Fruit fly (Drosophila melanogaster) Kc167 (cell line): ENCODE measurements around the gene Agxt.

Experiments used
- Myc ChIP-seq: fragments of >200 bp; optimal IDR thresholded peaks from 2 replicates; lab custom pipeline; 2017; ENCODE audit warnings: missing external identifiers
- Sin3A ChIP-seq: fragments of >200 bp; optimal IDR thresholded peaks from 2 replicates; lab custom pipeline; 2018; ENCODE audit warnings: missing external identifiers
- h ChIP-seq: fragments of >200 bp; optimal IDR thresholded peaks from 3 replicates; lab custom pipeline; 2018; ENCODE audit warnings: missing external identifiers
- insv ChIP-seq: fragments of >200 bp; optimal IDR thresholded peaks from 3 replicates; lab custom pipeline; 2018; ENCODE audit warnings: missing external identifiers
- psq ChIP-seq: fragments of >200 bp; optimal IDR thresholded peaks from 2 replicates; lab custom pipeline; 2017; ENCODE audit warnings: missing external identifiers
- ttk ChIP-seq: sonication (Bioruptor generic); optimal IDR thresholded peaks from 2 replicates; lab custom pipeline; 2017; ENCODE audit warnings: missing external identifiers

Gene Agxt

dm6 chrX:6528508-6528998 lies at the start of gene Agxt:
Gene Agxt, plus strand, starts transcription at chrX:6528948.
- TF ChIP-seq Sin3A (lab: Kevin White, UChicago) (no peak), insv (no peak), ttk (no peak), h (lab: Kevin White, UChicago) (no peak), Myc (lab: Kevin White, UChicago) (no peak), psq (lab: Kevin White, UChicago) (no peak)

dm6 chrX:6513193-6513592 lies 15.6 kb upstream of the Agxt start:
- TF ChIP-seq Sin3A (lab: Kevin White, UChicago) = no peak
- no peak for TF ChIP-seq psq (lab: Kevin White, UChicago)

dm6 chrX:6524217-6524616 lies 4.5 kb upstream of the Agxt start, which contains the start of the genes CG42340 and CG3918:
Gene CG42340, minus strand, starts transcription at chrX:6524323.
Gene CG3918, plus strand, starts transcription at chrX:6524464.
- TF ChIP-seq psq (lab: Kevin White, UChicago) (no peak), ttk (no peak), h (lab: Kevin White, UChicago) (no peak), Myc (lab: Kevin White, UChicago) (no peak), Sin3A (lab: Kevin White, UChicago) (no peak), insv (no peak)

- TF ChIP-seq Sin3A (lab: Kevin White, UChicago) (no peak), ttk (no peak), psq (lab: Kevin White, UChicago) (no peak), h (lab: Kevin White, UChicago) (no peak), Myc (lab: Kevin White, UChicago) (no peak), insv (no peak)
These were observed 1.1 kb upstream of the Agxt start, which contains the start of gene CG3342 for dm6 chrX:6527680-6528079. Gene CG3342, minus strand, starts transcription at chrX:6527888.

- no peak for TF ChIP-seq Sin3A (lab: Kevin White, UChicago)
- no peak for TF ChIP-seq ttk
- TF ChIP-seq psq (lab: Kevin White, UChicago) = no peak
- no peak for TF ChIP-seq Myc (lab: Kevin White, UChicago)
- no peak for TF ChIP-seq h (lab: Kevin White, UChicago)
- TF ChIP-seq insv = no peak
These were observed 525 bp downstream of the Agxt start for dm6 chrX:6529179-6529766.

dm6 chrX:6533101-6533636 lies 4.4 kb downstream of the Agxt start, which contains the start of gene RpL7A:
Gene RpL7A, minus strand, starts transcription at chrX:6533348.
- TF ChIP-seq psq (lab: Kevin White, UChicago) (no peak), h (lab: Kevin White, UChicago) (no peak), Myc (lab: Kevin White, UChicago) (no peak), ttk (no peak), Sin3A (lab: Kevin White, UChicago) (no peak), insv (no peak)

dm6 chrX:6533836-6534357 lies 5.1 kb downstream of the Agxt start, which contains the start of gene dx:
Gene dx, plus strand, starts transcription at chrX:6533999.
- TF ChIP-seq psq (lab: Kevin White, UChicago) = no peak
- no peak for TF ChIP-seq Myc (lab: Kevin White, UChicago)

dm6 chrX:6540215-6540821 lies 11.6 kb downstream of the Agxt start, which contains the start of gene CG34417:
Gene CG34417, plus strand, starts transcription at chrX:6540771.
- TF ChIP-seq Myc (lab: Kevin White, UChicago) (no peak), ttk (no peak), Sin3A (lab: Kevin White, UChicago) (no peak), h (lab: Kevin White, UChicago) (no peak), psq (lab: Kevin White, UChicago) (no peak), insv (no peak)

- no peak for TF ChIP-seq insv
- TF ChIP-seq Myc (lab: Kevin White, UChicago) = no peak
- no peak for TF ChIP-seq h (lab: Kevin White, UChicago)
- no peak for TF ChIP-seq ttk
- no peak for TF ChIP-seq Sin3A (lab: Kevin White, UChicago)
- TF ChIP-seq psq (lab: Kevin White, UChicago) = no peak
These were observed 12.5 kb downstream of the Agxt start for dm6 chrX:6541277-6541676.

dm6 chrX:6542331-6542730 lies 13.6 kb downstream of the Agxt start:
- no peak for TF ChIP-seq Myc (lab: Kevin White, UChicago)
- TF ChIP-seq insv = no peak
- TF ChIP-seq psq (lab: Kevin White, UChicago) = no peak
- TF ChIP-seq h (lab: Kevin White, UChicago) = no peak
- no peak for TF ChIP-seq Sin3A (lab: Kevin White, UChicago)
- TF ChIP-seq ttk = no peak

- TF ChIP-seq h (lab: Kevin White, UChicago) (no peak), Sin3A (lab: Kevin White, UChicago) (no peak), insv (no peak), ttk (no peak), psq (lab: Kevin White, UChicago) (no peak), Myc (lab: Kevin White, UChicago) (no peak)
These were observed 14.9 kb downstream of the Agxt start for dm6 chrX:6543569-6544173.

dm6 chrX:6545862-6546270 lies 17.1 kb downstream of the Agxt start:
- no peak for TF ChIP-seq Myc (lab: Kevin White, UChicago)
- no peak for TF ChIP-seq h (lab: Kevin White, UChicago)
- TF ChIP-seq insv = no peak
- TF ChIP-seq Sin3A (lab: Kevin White, UChicago) = no peak
- no peak for TF ChIP-seq ttk
- no peak for TF ChIP-seq psq (lab: Kevin White, UChicago)
